Fruit fly (Drosophila melanogaster) whole organism, pupa: ENCODE measurements around the gene CG2972.
A peak's percentile ranks its signal among the peaks of the same experiment; 100 is the strongest.

Source experiments
- CG10348 ChIP-seq: fragments of 200-800 bp; sonication (Bioruptor generic); IDR thresholded peaks from 2 replicates; pipeline ENCODE4 v1.3.6; 2022; ENCODE audit warnings: missing biosample characterization, missing genetic modification characterization
- CG12605 ChIP-seq: fragments of 200-800 bp; sonication (Bioruptor generic); IDR thresholded peaks from 2 replicates; pipeline ENCODE4 v1.3.6; 2022; ENCODE audit warnings: missing biosample characterization, missing genetic modification characterization
- CG14655 ChIP-seq: fragments of 200-800 bp; sonication (Bioruptor generic); optimal IDR thresholded peaks from 3 replicates; lab custom pipeline; 2017; ENCODE audit warnings: mild to moderate bottlenecking, missing biosample characterization, missing genetic modification reagents, missing genetic modification characterization
- CG15710 ChIP-seq: fragments of 200-800 bp; sonication (Bioruptor generic); optimal IDR thresholded peaks from 2 replicates; lab custom pipeline; 2018; ENCODE audit warnings: missing biosample characterization, mild to moderate bottlenecking, missing genetic modification characterization, moderate library complexity
- CG17806 ChIP-seq: fragments of 200-800 bp; sonication (Bioruptor generic); optimal IDR thresholded peaks from 2 replicates; lab custom pipeline; 2018; ENCODE audit warnings: missing biosample characterization, mild to moderate bottlenecking, missing genetic modification characterization, moderate library complexity
- CG34367 ChIP-seq: fragments of 200-800 bp; sonication (Bioruptor generic); optimal IDR thresholded peaks from 2 replicates; lab custom pipeline; 2018; ENCODE audit warnings: missing biosample characterization, mild to moderate bottlenecking, missing genetic modification characterization
- CG4496 ChIP-seq: fragments of 200-800 bp; sonication (Bioruptor generic); IDR thresholded peaks from 3 replicates; pipeline ENCODE4 v1.3.6; 2022; ENCODE audit warnings: missing biosample characterization, missing genetic modification characterization
- CG8159 ChIP-seq: fragments of 200-800 bp; sonication (Bioruptor generic); optimal IDR thresholded peaks from 3 replicates; lab custom pipeline; 2018; ENCODE audit warnings: missing biosample characterization, mild to moderate bottlenecking, missing genetic modification characterization, moderate library complexity
- EcR ChIP-seq: fragments of 200-800 bp; sonication (Bioruptor generic); optimal IDR thresholded peaks from 3 replicates; lab custom pipeline; 2019; ENCODE audit warnings: missing biosample characterization, missing genetic modification characterization, mild to moderate bottlenecking, moderate library complexity, missing genetic modification reagents
- Pif1B ChIP-seq: fragments of 200-800 bp; sonication (Bioruptor generic); optimal IDR thresholded peaks from 3 replicates; lab custom pipeline; 2016; ENCODE audit warnings: missing biosample characterization, missing genetic modification characterization
- Snoo ChIP-seq: fragments of 200-800 bp; sonication (Bioruptor generic); optimal IDR thresholded peaks from 3 replicates; lab custom pipeline; 2017; ENCODE audit warnings: missing biosample characterization, mild to moderate bottlenecking, missing genetic modification characterization, inconsistent platforms
- gl ChIP-seq: fragments of 200-800 bp; sonication (Bioruptor generic); optimal IDR thresholded peaks from 2 replicates; lab custom pipeline; 2018; ENCODE audit warnings: missing biosample characterization, mild to moderate bottlenecking, missing genetic modification characterization

DNA sequence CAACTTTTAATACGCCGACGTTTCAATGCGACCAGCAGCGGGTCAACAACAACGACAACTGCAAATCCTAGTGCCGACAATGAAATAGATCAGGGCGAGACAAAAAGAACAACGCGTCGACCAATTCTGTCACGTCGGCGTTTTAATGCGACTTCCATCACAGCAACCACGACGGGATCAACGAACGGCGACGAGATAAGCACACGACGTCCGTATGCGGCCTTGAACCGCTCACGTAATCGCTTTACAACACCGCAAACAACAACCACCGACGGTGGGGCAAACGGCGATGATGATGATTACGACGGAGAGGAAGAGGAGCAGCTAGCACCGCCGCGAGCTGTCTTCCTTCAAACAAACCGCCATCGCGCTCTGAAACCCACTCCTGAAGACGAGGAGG, 43.4 kb upstream of the CG2972 start:
- TF ChIP-seq Snoo (no peak), Pif1B (GFP tag; lab: Kevin White, UChicago) (no peak), CG15710 (tag; lab: Kevin White, UChicago) (no peak), CG4496 (GFP tag; lab: Robert Waterston, UW) (no peak), EcR (GFP tag; lab: Kevin White, UChicago) (peak; percentile 97), CG10348 (GFP tag; lab: Robert Waterston, UW) (no peak), CG17806 (tag; lab: Kevin White, UChicago) (no peak), CG8159 (no peak), gl (tag; lab: Kevin White, UChicago) (no peak), CG14655 (GFP tag; lab: Kevin White, UChicago) (no peak), CG34367 (tag; lab: Kevin White, UChicago) (no peak), CG12605 (no peak)
